Worm (Caenorhabditis elegans): ENCODE results near the gene Y39A1A.22.

DNA sequence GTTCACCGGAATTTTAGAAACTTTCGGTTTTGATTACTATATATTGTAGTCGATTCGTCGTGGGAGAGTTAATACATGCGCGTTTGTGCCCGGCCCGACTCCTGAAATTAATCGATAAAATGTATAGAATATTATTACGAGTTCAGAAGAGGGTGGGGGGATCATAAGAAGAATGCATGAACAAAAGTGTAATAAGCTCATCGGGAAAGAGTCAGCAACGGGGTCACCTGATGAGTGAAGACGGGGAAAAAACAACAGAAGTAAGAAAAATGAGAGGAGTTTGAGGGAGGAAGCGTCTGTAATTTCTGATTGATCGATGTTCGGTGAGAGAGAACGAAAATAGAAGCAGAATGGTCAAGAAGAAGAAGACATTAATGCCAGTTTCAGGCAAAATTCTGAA is 9.3 kb upstream of the Y39A1A.22 start, which contains the start of gene W09D10.4:
- no peak for TF ChIP-seq Y75B8A.6 (GFP tag; IDR thresholded peaks at IDR 0.05)
- TF ChIP-seq unc-39 (tag; optimal IDR thresholded peaks at IDR 0.05): no peak
- TF ChIP-seq snpc-4 (tag; optimal IDR thresholded peaks at IDR 0.05): no peak
- no peak for TF ChIP-seq pha-4 (GFP tag; IDR thresholded peaks at IDR 0.05)
- TF ChIP-seq pha-4 (tag; optimal IDR thresholded peaks at IDR 0.05): no peak
- no peak for TF ChIP-seq lin-1 (GFP tag; IDR thresholded peaks at IDR 0.05)
- TF ChIP-seq dmd-9 (GFP tag; IDR thresholded peaks at IDR 0.05): no peak
- TF ChIP-seq daf-16 (GFP tag; optimal IDR thresholded peaks at IDR 0.05): peak in 1 of 2 experiments; percentile 19
- TF ChIP-seq daf-16 (tag; optimal IDR thresholded peaks at IDR 0.05): no peak
- no peak for TF ChIP-seq fkh-10 (GFP tag; optimal IDR thresholded peaks at IDR 0.05)

All from whole organism, L4 larva.